Worm (Caenorhabditis elegans): ENCODE measurements around the gene F41E6.1.

DNA sequence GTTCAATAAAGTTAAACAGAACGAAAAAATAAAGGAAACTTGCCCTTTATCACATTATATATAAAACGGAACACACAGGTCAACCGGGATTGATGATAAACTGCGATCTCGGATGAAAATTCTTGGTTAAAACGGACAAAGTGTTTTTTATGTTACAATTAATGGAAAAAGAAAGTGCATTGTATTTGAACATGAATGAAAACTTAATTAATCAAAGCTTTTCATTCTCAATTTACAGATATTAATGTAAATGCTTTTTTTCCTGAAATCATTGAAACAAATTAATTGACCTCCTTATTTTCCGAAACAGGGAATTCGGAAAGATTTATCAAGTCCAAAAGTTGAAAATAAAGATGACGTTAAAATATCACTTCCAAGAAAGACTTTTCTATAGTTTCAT, 21.0 kb upstream of the F41E6.1 start, which contains the start of gene F41E6.8:
- TF ChIP-seq hmg-4 (GFP tag; optimal IDR thresholded peaks at IDR 0.05) (no peak), pes-1 (GFP tag; IDR thresholded peaks at IDR 0.05) (no peak), ceh-13 (GFP tag; optimal IDR thresholded peaks at IDR 0.05) (no peak), aly-1 (tag; optimal IDR thresholded peaks at IDR 0.05) (no peak), hmbx-1 (tag; optimal IDR thresholded peaks at IDR 0.05) (no peak), ama-1 (optimal IDR thresholded peaks at IDR 0.05) (no peak), tbx-37 (GFP tag; conservative IDR thresholded peaks at IDR 0.05) (no peak), tbx-11 (GFP tag; IDR thresholded peaks at IDR 0.05) (no peak), ets-7 (tag; optimal IDR thresholded peaks at IDR 0.05) (no peak), B0310.2 (tag; optimal IDR thresholded peaks at IDR 0.05) (no peak), ceh-36 (tag; optimal IDR thresholded peaks at IDR 0.05) (no peak), F13C5.2 (tag; optimal IDR thresholded peaks at IDR 0.05) (no peak)
